Fruit fly (Drosophila melanogaster): Measurements from ENCODE around the gene tin.

The tin gene

DNA sequence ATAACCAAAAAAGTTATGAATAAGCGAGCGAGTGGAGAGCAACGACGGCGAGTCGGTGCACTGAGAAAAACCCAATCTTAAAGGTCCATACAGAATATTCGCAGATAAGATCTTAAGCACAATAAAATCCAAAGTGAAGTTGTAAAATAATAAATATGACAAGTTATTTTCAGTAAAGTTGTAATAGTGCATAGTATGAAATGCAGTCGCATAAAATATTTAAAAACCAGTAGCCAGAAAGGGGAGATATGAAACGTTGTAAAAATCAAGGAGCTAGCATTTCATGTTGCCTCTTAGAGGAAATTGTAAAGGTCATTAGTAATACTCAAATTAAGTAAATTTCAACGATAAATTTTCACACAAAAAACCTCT, 31.0 kb upstream of the tin start (continued):
- TF ChIP-seq Mrtf (GFP tag; IDR thresholded peaks at IDR 0.05) (0 out of 3 replicates have a peak, but pooled peaks have one; percentile 24), CrebB (tag; optimal IDR thresholded peaks at IDR 0.05) (no peak), h (optimal IDR thresholded peaks at IDR 0.05) (no peak), CG9817 (tag; optimal IDR thresholded peaks at IDR 0.05) (no peak), Hr78 (GFP tag; optimal IDR thresholded peaks at IDR 0.05) (no peak), CG3847 (GFP tag; IDR thresholded peaks at IDR 0.05) (no peak), gcm2 (GFP tag; optimal IDR thresholded peaks at IDR 0.05) (no peak), CG1602 (GFP tag; optimal IDR thresholded peaks at IDR 0.05) (peak; percentile 15), CG13894 (tag; optimal IDR thresholded peaks at IDR 0.05) (no peak), Ssrp (tag; optimal IDR thresholded peaks at IDR 0.05) (peak; percentile 31), Drgx (GFP tag; IDR thresholded peaks at IDR 0.05) (no peak), CG13123 (GFP tag; optimal IDR thresholded peaks at IDR 0.05) (no peak), Six4 (GFP tag; optimal IDR thresholded peaks at IDR 0.05) (no peak), trem (tag; optimal IDR thresholded peaks at IDR 0.05) (no peak), CG7556 (GFP tag; optimal IDR thresholded peaks at IDR 0.05) (peak; percentile 49), exex (tag; optimal IDR thresholded peaks at IDR 0.05) (no peak), CG17912 (GFP tag; optimal IDR thresholded peaks at IDR 0.05) (no peak), D (optimal IDR thresholded peaks at IDR 0.05) (no peak), D (GFP tag; optimal IDR thresholded peaks at IDR 0.05) (peak; percentile 33), Oli (tag; optimal IDR thresholded peaks at IDR 0.05) (peak; percentile 52), otp (GFP tag; IDR thresholded peaks at IDR 0.05) (no peak), Sox102F (GFP tag; optimal IDR thresholded peaks at IDR 0.05) (peak; percentile 38), CG32532 (GFP tag; IDR thresholded peaks at IDR 0.05) (0 out of 2 replicates have a peak, but pooled peaks have one; percentile 39), dpn (GFP tag; optimal IDR thresholded peaks at IDR 0.05) (peak in 1 of 2 experiments; percentile 13), CG11504 (tag; optimal IDR thresholded peaks at IDR 0.05) (peak; percentile 59), CG33557 (GFP tag; optimal IDR thresholded peaks at IDR 0.05) (no peak), sc (optimal IDR thresholded peaks at IDR 0.05) (no peak), sc (GFP tag; optimal IDR thresholded peaks at IDR 0.05) (no peak), bigmax (GFP tag; optimal IDR thresholded peaks at IDR 0.05) (no peak), Dbx (GFP tag; IDR thresholded peaks at IDR 0.05) (no peak), Aef1 (GFP tag; IDR thresholded peaks at IDR 0.05) (no peak), CG13424 (tag; optimal IDR thresholded peaks at IDR 0.05) (no peak), pb (GFP tag; optimal IDR thresholded peaks at IDR 0.05) (no peak), YL-1 (GFP tag; optimal IDR thresholded peaks at IDR 0.05) (no peak), HLHmδ (GFP tag; optimal IDR thresholded peaks at IDR 0.05) (no peak), mld (GFP tag; IDR thresholded peaks at IDR 0.05; ENCODE audit: partially characterized antibody) (no peak), CG11723 (GFP tag; optimal IDR thresholded peaks at IDR 0.05) (no peak), CG12942 (GFP tag; optimal IDR thresholded peaks at IDR 0.05) (no peak), chif (GFP tag; optimal IDR thresholded peaks at IDR 0.05) (no peak), ssp (GFP tag; IDR thresholded peaks at IDR 0.05) (no peak), CG9797 (GFP tag; optimal IDR thresholded peaks at IDR 0.05) (no peak), dimm (GFP tag; IDR thresholded peaks at IDR 0.05) (no peak), CG2199 (GFP tag; IDR thresholded peaks at IDR 0.05) (no peak), Max (GFP tag; optimal IDR thresholded peaks at IDR 0.05) (no peak), CG8924 (tag; optimal IDR thresholded peaks at IDR 0.05) (peak; percentile 0), ase (GFP tag; IDR thresholded peaks at IDR 0.05) (no peak), Hr51 (GFP tag; optimal IDR thresholded peaks at IDR 0.05) (peak in 1 of 2 experiments; percentile 27), croc (GFP tag; conservative IDR thresholded peaks at IDR 0.05) (no peak; the same call in 2 of the 3 replicates), ato (GFP tag; IDR thresholded peaks at IDR 0.05; ENCODE audit: partially characterized antibody) (no peak), CG7745 (tag; optimal IDR thresholded peaks at IDR 0.05) (no peak), lmd (GFP tag; IDR thresholded peaks at IDR 0.05) (peak; percentile 35), Dek (tag; optimal IDR thresholded peaks at IDR 0.05) (no peak)

All from whole organism, embryonic.